Worm (Caenorhabditis elegans): ENCODE data around the gene Y53F4B.26.

Gene Y53F4B.26

ce11 chrII:15119537-15120360 is 21.0 kb downstream of the Y53F4B.26 start, which contains the start of gene arp-1 (continued):
- no peak for TF ChIP-seq Y22D7AL.16 (tag; optimal IDR thresholded peaks at IDR 0.05)
- peak; percentile 67 for TF ChIP-seq unc-42 (tag; optimal IDR thresholded peaks at IDR 0.05)
- TF ChIP-seq hlh-30 (tag; optimal IDR thresholded peaks at IDR 0.05; ENCODE audit: insufficient read depth), result no peak
- TF ChIP-seq nhr-232 (tag; optimal IDR thresholded peaks at IDR 0.05), result no peak
- TF ChIP-seq fkh-10 (GFP tag; optimal IDR thresholded peaks at IDR 0.05), result no peak
- TF ChIP-seq ceh-6 (GFP tag; optimal IDR thresholded peaks at IDR 0.05), result no peak
- no peak for TF ChIP-seq tbx-2 (tag; optimal IDR thresholded peaks at IDR 0.05)
- no peak for TF ChIP-seq hlh-6 (tag; optimal IDR thresholded peaks at IDR 0.05)
- no peak for TF ChIP-seq pax-1 (tag; optimal IDR thresholded peaks at IDR 0.05)
- no peak for TF ChIP-seq sox-4 (tag; optimal IDR thresholded peaks at IDR 0.05)
- no peak for TF ChIP-seq F13H6.1 (tag; optimal IDR thresholded peaks at IDR 0.05)
- no peak for TF ChIP-seq ceh-22 (tag; optimal IDR thresholded peaks at IDR 0.05)
- no peak for TF ChIP-seq ama-1 (optimal IDR thresholded peaks at IDR 0.05)
- no peak for TF ChIP-seq ceh-2 (tag; optimal IDR thresholded peaks at IDR 0.05)
- TF ChIP-seq elt-4 (tag; optimal IDR thresholded peaks at IDR 0.05), result no peak
- no peak for TF ChIP-seq ceh-18 (tag; optimal IDR thresholded peaks at IDR 0.05)
- TF ChIP-seq gmeb-2 (tag; optimal IDR thresholded peaks at IDR 0.05), result no peak
- TF ChIP-seq ceh-30 (tag; optimal IDR thresholded peaks at IDR 0.05), result no peak
- TF ChIP-seq ceh-24 (tag; optimal IDR thresholded peaks at IDR 0.05), result no peak
- no peak for TF ChIP-seq unc-86 (tag; optimal IDR thresholded peaks at IDR 0.05)
- TF ChIP-seq unc-3 (GFP tag; conservative IDR thresholded peaks at IDR 0.05), result no peak
- TF ChIP-seq unc-3 (tag; optimal IDR thresholded peaks at IDR 0.05), result no peak
- peak; percentile 3 for TF ChIP-seq K02D7.2 (tag; optimal IDR thresholded peaks at IDR 0.05)
- TF ChIP-seq C38D4.7 (GFP tag; optimal IDR thresholded peaks at IDR 0.05), result no peak
- TF ChIP-seq dmd-4 (tag; optimal IDR thresholded peaks at IDR 0.05; ENCODE audit: borderline replicate concordance), result no peak
- no peak for TF ChIP-seq ztf-16 (tag; optimal IDR thresholded peaks at IDR 0.05)
- TF ChIP-seq pag-3 (tag; optimal IDR thresholded peaks at IDR 0.05; ENCODE audit: borderline replicate concordance), result no peak
- peak; percentile 4 for TF ChIP-seq pha-2 (tag; optimal IDR thresholded peaks at IDR 0.05)
- TF ChIP-seq ceh-34 (tag; optimal IDR thresholded peaks at IDR 0.05), result peak; percentile 3
- no peak for TF ChIP-seq fkh-6 (tag; optimal IDR thresholded peaks at IDR 0.05)

ce11 chrII:15111352-15111751 is 29.4 kb downstream of the Y53F4B.26 start:
- TF ChIP-seq elt-2 (tag; optimal IDR thresholded peaks at IDR 0.05) (peak; percentile 21), tbx-7 (tag; optimal IDR thresholded peaks at IDR 0.05) (no peak)

- TF ChIP-seq ceh-45 (GFP tag; IDR thresholded peaks at IDR 0.05) (no peak), ceh-31 (tag; optimal IDR thresholded peaks at IDR 0.05) (no peak), gmeb-2 (tag; optimal IDR thresholded peaks at IDR 0.05) (no peak), pqm-1 (tag; optimal IDR thresholded peaks at IDR 0.05) (no peak), ceh-14 (tag; optimal IDR thresholded peaks at IDR 0.05) (no peak), nhr-11 (tag; optimal IDR thresholded peaks at IDR 0.05) (no peak), ztf-16 (tag; optimal IDR thresholded peaks at IDR 0.05) (no peak), nfya-1 (tag; optimal IDR thresholded peaks at IDR 0.05) (no peak), ceh-2 (tag; optimal IDR thresholded peaks at IDR 0.05) (no peak), hlh-15 (tag; optimal IDR thresholded peaks at IDR 0.05) (no peak), fkh-6 (tag; optimal IDR thresholded peaks at IDR 0.05) (no peak), pag-3 (tag; optimal IDR thresholded peaks at IDR 0.05; ENCODE audit: borderline replicate concordance) (no peak), syd-9 (tag; optimal IDR thresholded peaks at IDR 0.05) (no peak)
Measured at ce11 chrII:15109844-15110243, 30.9 kb downstream of the Y53F4B.26 start, which contains the start of gene Y53F4B.39. Y53F4B.39 (plus strand) TSS chrII:15110144.

Measured in whole organism, late embryonic.